Worm (Caenorhabditis elegans) whole organism, L1 larva: ENCODE measurements around the gene C53D6.7.

Source experiments
- C16A3.4 ChIP-seq: fragments of 150-350 bp; optimal IDR thresholded peaks from 2 replicates; lab custom pipeline; 2014; ENCODE audit warnings: missing biosample characterization, missing genetic modification characterization
- C34B4.2 ChIP-seq: sonication (generic microtip); optimal IDR thresholded peaks from 2 replicates; lab custom pipeline; 2017; ENCODE audit warnings: mild to moderate bottlenecking, missing genetic modification characterization, missing compliant biosample characterization
- aha-1 ChIP-seq: fragments of 150-350 bp; optimal IDR thresholded peaks from 2 replicates; lab custom pipeline; 2014; ENCODE audit warnings: missing biosample characterization, missing genetic modification characterization
- alr-1 ChIP-seq: fragments of 200-800 bp; sonication (Bioruptor generic); optimal IDR thresholded peaks from 2 replicates; lab custom pipeline; 2018; ENCODE audit warnings: borderline replicate concordance, mild to moderate bottlenecking, missing genetic modification characterization, missing compliant biosample characterization
- aly-2 ChIP-seq: fragments of 150-350 bp; optimal IDR thresholded peaks from 2 replicates; lab custom pipeline; 2014; ENCODE audit warnings: missing biosample characterization, missing genetic modification characterization
- ama-1 ChIP-seq: fragments of 150-350 bp; optimal IDR thresholded peaks from 2 replicates; lab custom pipeline; 2014
- ceh-63 ChIP-seq: fragments of 200-800 bp; sonication (Bioruptor generic); optimal IDR thresholded peaks from 2 replicates; lab custom pipeline; 2018; ENCODE audit warnings: mild to moderate bottlenecking, missing genetic modification characterization, missing compliant biosample characterization
- ceh-8 ChIP-seq: fragments of 200-800 bp; sonication (Bioruptor generic); optimal IDR thresholded peaks from 2 replicates; lab custom pipeline; 2018; ENCODE audit warnings: mild to moderate bottlenecking, missing genetic modification characterization, moderate library complexity, missing compliant biosample characterization
- ceh-82 ChIP-seq, 3 experiments: fragments of 150-350 bp in 1 of 3; sonication (generic microtip) in 2 of 3; optimal IDR thresholded peaks; 2 replicates each; lab custom pipeline; 2014 to 2017; ENCODE audit warnings: missing biosample characterization in 3 of 3, missing genetic modification characterization in 3 of 3
- ceh-90 ChIP-seq: sonication (generic microtip); optimal IDR thresholded peaks from 2 replicates; lab custom pipeline; 2016; ENCODE audit warnings: missing genetic modification characterization, missing compliant biosample characterization
- ces-1 ChIP-seq: fragments of 150-350 bp; optimal IDR thresholded peaks from 2 replicates; lab custom pipeline; 2014; ENCODE audit warnings: missing biosample characterization, missing genetic modification reagents, missing genetic modification characterization
- dsc-1 ChIP-seq: sonication (generic microtip); optimal IDR thresholded peaks from 2 replicates; lab custom pipeline; 2016; ENCODE audit warnings: mild to moderate bottlenecking, missing genetic modification characterization, missing compliant biosample characterization
- efl-1 ChIP-seq, 4 experiments: fragments of 150-350 bp; optimal IDR thresholded peaks in 3 of 4; peaks in 1 of 4; 1 replicate in 1 of 4; 2 replicates in 3 of 4; lab custom pipeline; 2014; ENCODE audit warnings: missing biosample characterization in 2 of 4, missing genetic modification characterization in 2 of 4, missing genetic modification reagents in 2 of 4
- egl-27 ChIP-seq, 2 experiments: fragments of 150-350 bp in 1 of 2; sonication (generic microtip); optimal IDR thresholded peaks; 3 replicates each; lab custom pipeline; 2017 to 2018; ENCODE audit warnings: missing biosample characterization in 2 of 2, missing genetic modification characterization in 2 of 2, missing genetic modification reagents in 2 of 2
- elt-3 ChIP-seq, 6 experiments: fragments of 150-350 bp in 1 of 6; sonication (generic microtip); optimal IDR thresholded peaks; 2 replicates each; lab custom pipeline; 2017 to 2018; ENCODE audit warnings: missing biosample characterization in 6 of 6, missing genetic modification characterization in 6 of 6, inconsistent platforms in 1 of 6
- ets-5 ChIP-seq: fragments of 200-800 bp; sonication (Bioruptor generic); IDR thresholded peaks from 2 replicates; pipeline ENCODE4 v1.3.6; 2022; ENCODE audit warnings: missing genetic modification characterization, missing compliant biosample characterization
- fkh-10 ChIP-seq: sonication (generic microtip); optimal IDR thresholded peaks from 2 replicates; lab custom pipeline; 2017; ENCODE audit warnings: missing biosample characterization, missing genetic modification reagents, missing genetic modification characterization
- fkh-4 ChIP-seq: sonication (generic microtip); optimal IDR thresholded peaks from 2 replicates; lab custom pipeline; 2016; ENCODE audit warnings: missing compliant biosample characterization, missing genetic modification characterization, borderline replicate concordance
- grh-1 ChIP-seq: fragments of 200-800 bp; sonication (Bioruptor generic); IDR thresholded peaks from 2 replicates; pipeline ENCODE4 v1.3.6; 2022; ENCODE audit warnings: missing genetic modification reagents, missing genetic modification characterization, missing compliant biosample characterization
- hlh-17 ChIP-seq: fragments of 200-800 bp; sonication (Bioruptor generic); optimal IDR thresholded peaks from 2 replicates; lab custom pipeline; 2018; ENCODE audit warnings: missing genetic modification characterization, mild to moderate bottlenecking, missing compliant biosample characterization, moderate library complexity, borderline replicate concordance
- hlh-4 ChIP-seq: sonication (generic microtip); optimal IDR thresholded peaks from 2 replicates; lab custom pipeline; 2016; ENCODE audit warnings: mild to moderate bottlenecking, missing genetic modification characterization, missing compliant biosample characterization
- irx-1 ChIP-seq: sonication (generic microtip); optimal IDR thresholded peaks from 2 replicates; lab custom pipeline; 2016; ENCODE audit warnings: missing genetic modification characterization, missing compliant biosample characterization
- isw-1 ChIP-seq: fragments of 200-800 bp; sonication (Bioruptor generic); IDR thresholded peaks from 2 replicates; pipeline ENCODE4 v1.3.6; 2022; ENCODE audit warnings: missing genetic modification characterization, missing compliant biosample characterization
- jun-1 ChIP-seq: fragments of 150-350 bp; optimal IDR thresholded peaks from 2 replicates; lab custom pipeline; 2014; ENCODE audit warnings: missing biosample characterization, missing genetic modification reagents, missing genetic modification characterization
- lin-14 ChIP-seq: fragments of 200-800 bp; sonication (Bioruptor generic); optimal IDR thresholded peaks from 2 replicates; lab custom pipeline; 2018; ENCODE audit warnings: mild to moderate bottlenecking, missing genetic modification characterization, moderate library complexity, missing compliant biosample characterization
- lin-15B ChIP-seq: fragments of 150-350 bp; sonication (generic microtip); optimal IDR thresholded peaks from 3 replicates; lab custom pipeline; 2014; ENCODE audit warnings: missing biosample characterization, missing genetic modification characterization
- lir-3 ChIP-seq: sonication (generic microtip); optimal IDR thresholded peaks from 2 replicates; lab custom pipeline; 2016; ENCODE audit warnings: mild to moderate bottlenecking, missing genetic modification characterization, moderate library complexity, missing compliant biosample characterization; ENCODE audit not compliant: poor library complexity
- lsy-2 ChIP-seq, 2 experiments: fragments of 150-350 bp; optimal IDR thresholded peaks; 2 replicates each; lab custom pipeline; 2014; ENCODE audit warnings: missing biosample characterization in 2 of 2, missing genetic modification characterization in 2 of 2
- mdl-1 ChIP-seq, 2 experiments: fragments of 150-350 bp; optimal IDR thresholded peaks; 2 replicates each; lab custom pipeline; 2014 to 2017; ENCODE audit warnings: missing biosample characterization in 2 of 2, missing genetic modification characterization in 2 of 2, inconsistent platforms in 1 of 2
- mef-2 ChIP-seq: fragments of 150-350 bp; optimal IDR thresholded peaks from 2 replicates; lab custom pipeline; 2014; ENCODE audit warnings: missing biosample characterization, missing genetic modification characterization
- mep-1 ChIP-seq: fragments of 150-350 bp; optimal IDR thresholded peaks from 2 replicates; lab custom pipeline; 2014; ENCODE audit warnings: missing biosample characterization, missing genetic modification characterization
- nhr-20 ChIP-seq: sonication (generic microtip); optimal IDR thresholded peaks from 2 replicates; lab custom pipeline; 2016; ENCODE audit warnings: mild to moderate bottlenecking, missing genetic modification characterization, missing compliant biosample characterization
- nhr-28 ChIP-seq: fragments of 150-350 bp; optimal IDR thresholded peaks from 2 replicates; lab custom pipeline; 2014; ENCODE audit warnings: missing biosample characterization, missing genetic modification characterization
- nhr-47 ChIP-seq: sonication (generic microtip); optimal IDR thresholded peaks from 2 replicates; lab custom pipeline; 2016; ENCODE audit warnings: mild to moderate bottlenecking, missing genetic modification characterization, moderate library complexity, missing compliant biosample characterization
- nhr-71 ChIP-seq: sonication (generic microtip); optimal IDR thresholded peaks from 2 replicates; lab custom pipeline; 2016; ENCODE audit warnings: mild to moderate bottlenecking, missing genetic modification characterization, moderate library complexity, missing compliant biosample characterization
- nhr-77 ChIP-seq: fragments of 150-350 bp; optimal IDR thresholded peaks from 2 replicates; lab custom pipeline; 2014; ENCODE audit warnings: missing biosample characterization, missing genetic modification characterization
- nhr-85 ChIP-seq: sonication (generic microtip); peaks from one replicate; lab custom pipeline; 2016; ENCODE audit warnings: missing genetic modification characterization, inconsistent platforms, missing compliant biosample characterization
- nhr-90 ChIP-seq: sonication (generic microtip); optimal IDR thresholded peaks from 2 replicates; lab custom pipeline; 2016; ENCODE audit warnings: mild to moderate bottlenecking, missing genetic modification characterization, missing compliant biosample characterization; ENCODE audit not compliant: poor library complexity
- pag-3 ChIP-seq: sonication (generic microtip); optimal IDR thresholded peaks from 2 replicates; lab custom pipeline; 2017; ENCODE audit warnings: missing genetic modification characterization, mild to moderate bottlenecking, missing compliant biosample characterization, antibody characterized with exemption, borderline replicate concordance; ENCODE audit not compliant: insufficient read depth
- skn-1 ChIP-seq: fragments of 150-350 bp; optimal IDR thresholded peaks from 2 replicates; lab custom pipeline; 2014; ENCODE audit warnings: missing biosample characterization, missing genetic modification characterization
- snpc-4 ChIP-seq: fragments of 150-350 bp; optimal IDR thresholded peaks from 2 replicates; lab custom pipeline; 2014; ENCODE audit warnings: missing biosample characterization, missing genetic modification characterization
- sox-4 ChIP-seq: sonication (generic microtip); optimal IDR thresholded peaks from 2 replicates; lab custom pipeline; 2016; ENCODE audit warnings: missing genetic modification characterization, missing compliant biosample characterization
- unc-62 ChIP-seq: fragments of 150-350 bp; optimal IDR thresholded peaks from 2 replicates; lab custom pipeline; 2014; ENCODE audit warnings: missing biosample characterization, missing genetic modification reagents, missing genetic modification characterization
- unc-98 ChIP-seq: fragments of 200-800 bp; sonication (Bioruptor generic); IDR thresholded peaks from 2 replicates; pipeline ENCODE4 v1.3.6; 2022; ENCODE audit warnings: missing genetic modification characterization, missing compliant biosample characterization
- zag-1 ChIP-seq: fragments of 150-350 bp; optimal IDR thresholded peaks from 2 replicates; lab custom pipeline; 2014; ENCODE audit warnings: missing biosample characterization, missing genetic modification characterization

The C53D6.7 gene

ce11 chrIV:9051510-9052175, 14.7 kb upstream of the C53D6.7 start:
- no peak for TF ChIP-seq C34B4.2
- no peak for TF ChIP-seq irx-1 (tag; lab: Kevin White, UChicago)
- TF ChIP-seq efl-1 (optimal IDR thresholded peaks at IDR 0.05; lab: Kevin White, UChicago): no peak
- TF ChIP-seq efl-1 (GFP tag; optimal IDR thresholded peaks at IDR 0.05 in 1 of 2; lab: Kevin White, UChicago): peak in 1 of 2 experiments; percentile 13
- TF ChIP-seq aha-1: no peak
- no peak for TF ChIP-seq ceh-82 (tag; optimal IDR thresholded peaks at IDR 0.05; lab: Kevin White, UChicago)

ce11 chrIV:9051036-9051435, 14.1 kb upstream of the C53D6.7 start:
- TF ChIP-seq snpc-4 (tag; lab: Kevin White, UChicago) (no peak), nhr-85 (tag; lab: Kevin White, UChicago) (peak; percentile 53), skn-1 (peak; percentile 73)

- TF ChIP-seq mdl-1 (tag; optimal IDR thresholded peaks at IDR 0.05; lab: Kevin White, UChicago) (no peak), egl-27 (tag; optimal IDR thresholded peaks at IDR 0.05; lab: Kevin White, UChicago) (no peak), nhr-90 (tag; lab: Kevin White, UChicago) (no peak), lir-3 (tag; lab: Kevin White, UChicago) (no peak), skn-1 (no peak), pag-3 (tag; lab: Kevin White, UChicago) (no peak), fkh-10 (GFP tag; lab: Kevin White, UChicago) (no peak), nhr-28 (tag; lab: Kevin White, UChicago) (no peak)
Observed at ce11 chrIV:9045252-9045651, 8.3 kb upstream of the C53D6.7 start, which contains the start of gene Y73F4A.1. Y73F4A.1 (minus strand) TSS chrIV:9045352.

- TF ChIP-seq C16A3.4 (tag; lab: Kevin White, UChicago) (no peak), dsc-1 (tag; lab: Kevin White, UChicago) (no peak), nhr-20 (tag; lab: Kevin White, UChicago) (peak; percentile 12), fkh-4 (tag; lab: Kevin White, UChicago) (no peak), elt-3 (tag; optimal IDR thresholded peaks at IDR 0.05; lab: Kevin White, UChicago) (no peak), unc-62 (GFP tag; lab: Kevin White, UChicago) (no peak), aly-2 (tag; lab: Kevin White, UChicago) (no peak), lsy-2 (tag; optimal IDR thresholded peaks at IDR 0.05; lab: Kevin White, UChicago) (no peak), nhr-77 (tag; lab: Kevin White, UChicago) (peak; percentile 70), efl-1 (optimal IDR thresholded peaks at IDR 0.05; lab: Kevin White, UChicago) (no peak), efl-1 (GFP tag; optimal IDR thresholded peaks at IDR 0.05 in 1 of 2; lab: Kevin White, UChicago) (peak in 1 of 2 experiments; percentile 3), ceh-63 (GFP tag; lab: Kevin White, UChicago) (no peak), isw-1 (GFP tag; lab: Robert Waterston, UW) (no peak), ama-1 (lab: Kevin White, UChicago) (no peak), lin-14 (GFP tag; lab: Kevin White, UChicago) (peak; percentile 4), pag-3 (tag; lab: Kevin White, UChicago) (no peak), mef-2 (tag; lab: Kevin White, UChicago) (no peak), sox-4 (no peak), zag-1 (tag; lab: Kevin White, UChicago) (no peak), ceh-8 (GFP tag; lab: Kevin White, UChicago) (no peak), hlh-4 (tag; lab: Kevin White, UChicago) (no peak), mdl-1 (tag; optimal IDR thresholded peaks at IDR 0.05; lab: Kevin White, UChicago) (peak in 1 of 2 experiments; percentile 30), alr-1 (tag; lab: Kevin White, UChicago) (no peak), snpc-4 (tag; lab: Kevin White, UChicago) (no peak), jun-1 (no peak), ets-5 (GFP tag; lab: Robert Waterston, UW) (no peak), nhr-71 (tag; lab: Kevin White, UChicago) (no peak), mep-1 (tag; lab: Kevin White, UChicago) (no peak), hlh-17 (GFP tag; lab: Kevin White, UChicago) (no peak), ceh-90 (no peak), unc-98 (no peak), ces-1 (GFP tag; lab: Kevin White, UChicago) (no peak), nhr-47 (tag; lab: Kevin White, UChicago) (no peak), lin-15B (tag; lab: Kevin White, UChicago) (no peak), grh-1 (GFP tag; lab: Robert Waterston, UW) (no peak)
Observed at ce11 chrIV:9043224-9043623, 6.3 kb upstream of the C53D6.7 start, which contains the start of gene Y73F4A.2. Y73F4A.2 (minus strand) TSS chrIV:9043347.
